Worm (Caenorhabditis elegans): ENCODE data around the gene F14D2.19.

DNA sequence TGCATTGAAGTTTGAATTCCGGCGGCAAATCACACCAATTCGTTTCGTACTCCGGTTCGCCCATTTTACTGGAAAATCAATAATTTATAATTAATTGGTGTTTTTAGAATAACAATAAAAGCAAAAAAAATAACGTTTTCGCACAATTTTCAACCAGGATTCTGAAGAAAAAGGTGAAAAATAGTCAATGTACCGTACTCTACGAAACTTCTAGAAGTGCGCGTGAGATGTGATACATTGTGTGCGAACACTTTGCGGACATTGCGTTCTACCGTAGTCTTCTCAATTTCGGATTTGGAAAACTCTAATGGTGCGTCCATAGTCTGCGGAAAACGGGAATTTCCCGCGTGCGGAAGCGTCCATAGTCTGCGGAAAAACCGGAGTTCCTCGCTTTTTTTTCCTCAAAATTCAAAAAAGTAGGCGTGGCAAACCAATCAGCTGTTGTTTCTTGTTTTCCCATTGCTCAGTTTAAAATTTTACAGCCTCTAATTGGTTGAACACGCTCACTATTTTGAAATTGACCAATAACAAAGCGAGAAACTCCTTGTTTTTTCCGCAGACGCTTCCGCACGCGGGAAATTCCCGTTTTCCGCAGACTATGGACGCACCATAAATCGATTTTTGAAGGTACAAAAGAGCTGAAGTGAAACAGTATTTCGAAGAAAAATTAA lies 11.1 kb upstream of the F14D2.19 start, which contains the start of the genes F14D2.14 and bath-29:
- no peak for TF ChIP-seq T22C8.4 (GFP tag; IDR thresholded peaks at IDR 0.05)
- no peak for TF ChIP-seq med-1 (GFP tag; optimal IDR thresholded peaks at IDR 0.05; ENCODE audit: insufficient read depth)
- TF ChIP-seq ref-1 (GFP tag; conservative IDR thresholded peaks at IDR 0.05) = no peak
- no peak for TF ChIP-seq tab-1 (GFP tag; IDR thresholded peaks at IDR 0.05)
- no peak for TF ChIP-seq cog-1 (tag; optimal IDR thresholded peaks at IDR 0.05)
- TF ChIP-seq ztf-23 (GFP tag; IDR thresholded peaks at IDR 0.05) = no peak
- no peak for TF ChIP-seq klf-2 (GFP tag; conservative IDR thresholded peaks at IDR 0.05)
